Fruit fly (Drosophila melanogaster): Measurements from ENCODE around the gene gd.

The gd gene

DNA sequence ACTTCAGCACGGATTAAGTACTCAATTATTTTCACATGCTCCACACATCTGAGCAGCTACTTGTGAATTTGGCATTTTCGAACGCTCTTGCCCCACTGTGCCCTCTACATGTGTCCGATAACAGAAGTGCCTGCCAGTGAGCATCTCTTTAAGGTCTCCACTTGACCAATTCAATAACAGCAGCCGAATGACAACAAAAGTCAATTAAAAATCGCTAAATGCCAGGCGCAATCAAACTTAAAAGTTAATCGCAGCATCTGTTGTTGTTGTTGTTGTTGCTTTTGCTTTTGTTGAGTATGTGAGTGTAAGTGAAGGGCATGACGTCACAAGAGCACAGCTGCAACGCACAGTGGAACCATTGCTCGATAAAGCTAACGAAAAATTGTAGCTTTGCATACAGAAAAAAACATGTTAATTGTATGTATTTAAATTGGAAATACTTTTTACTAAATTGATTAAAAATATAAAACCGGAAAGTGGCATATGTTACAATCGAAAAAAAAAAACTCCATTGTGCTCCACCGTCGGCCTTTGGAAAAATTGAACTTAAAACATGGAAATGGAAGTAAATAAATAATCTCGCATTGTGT is 27.3 kb upstream of the gd start:
- TF ChIP-seq shn (GFP tag; optimal IDR thresholded peaks at IDR 0.05) (no peak), dimm (GFP tag; IDR thresholded peaks at IDR 0.05) (no peak), Rfx (GFP tag; IDR thresholded peaks at IDR 0.05) (peak; percentile 23), mam (GFP tag; optimal IDR thresholded peaks at IDR 0.05) (no peak), CG31224 (GFP tag; IDR thresholded peaks at IDR 0.05) (no peak), Trl (optimal IDR thresholded peaks at IDR 0.05) (no peak), Trl (GFP tag; optimal IDR thresholded peaks at IDR 0.05) (no peak), sim (GFP tag; IDR thresholded peaks at IDR 0.05) (no peak), CG6683 (GFP tag; optimal IDR thresholded peaks at IDR 0.05) (no peak), CG14050 (GFP tag; IDR thresholded peaks at IDR 0.05) (0 out of 3 replicates have a peak, but pooled peaks have one; percentile 9), dm (GFP tag; optimal IDR thresholded peaks at IDR 0.05) (no peak), HLH54F (GFP tag; optimal IDR thresholded peaks at IDR 0.05) (peak; percentile 18), CG6175 (GFP tag; IDR thresholded peaks at IDR 0.05) (no peak), HmgZ (tag; optimal IDR thresholded peaks at IDR 0.05) (peak; percentile 28), CG10959 (GFP tag; IDR thresholded peaks at IDR 0.05) (no peak), CG7556 (GFP tag; optimal IDR thresholded peaks at IDR 0.05) (no peak), dmrt11E (tag; optimal IDR thresholded peaks at IDR 0.05) (peak; percentile 7), Jarid2 (GFP tag; optimal IDR thresholded peaks at IDR 0.05) (no peak), CG16779 (GFP tag; IDR thresholded peaks at IDR 0.05) (no peak), CG7372 (GFP tag; IDR thresholded peaks at IDR 0.05) (no peak), CG9876 (GFP tag; optimal IDR thresholded peaks at IDR 0.05) (no peak), ci (GFP tag; IDR thresholded peaks at IDR 0.05) (peak; percentile 46; the same call in 1 of the 3 replicates), hbn (GFP tag; IDR thresholded peaks at IDR 0.05; ENCODE audit: partially characterized antibody) (peak; percentile 25; the same call in 1 of the 2 replicates), nerfin-2 (GFP tag; IDR thresholded peaks at IDR 0.05; ENCODE audit: partially characterized antibody) (no peak), psq (GFP tag; optimal IDR thresholded peaks at IDR 0.05) (no peak), sens (GFP tag) (peak; percentile 86), knrl (GFP tag; IDR thresholded peaks at IDR 0.05; ENCODE audit: partially characterized antibody) (no peak), ash1 (GFP tag; optimal IDR thresholded peaks at IDR 0.05) (no peak), Abd-B (GFP tag; optimal IDR thresholded peaks at IDR 0.05) (no peak), CG10462 (GFP tag; optimal IDR thresholded peaks at IDR 0.05) (no peak), tup (GFP tag; optimal IDR thresholded peaks at IDR 0.05) (no peak), NfI (GFP tag; optimal IDR thresholded peaks at IDR 0.05) (no peak), Eip74EF (GFP tag; optimal IDR thresholded peaks at IDR 0.05) (no peak), twi (tag; optimal IDR thresholded peaks at IDR 0.05) (no peak), CG12744 (GFP tag; optimal IDR thresholded peaks at IDR 0.05) (no peak), ssp (GFP tag; IDR thresholded peaks at IDR 0.05) (no peak), Pdp1 (GFP tag; optimal IDR thresholded peaks at IDR 0.05) (peak in 1 of 2 experiments; percentile 27), CG11398 (GFP tag; optimal IDR thresholded peaks at IDR 0.05) (no peak), Usf (GFP tag; optimal IDR thresholded peaks at IDR 0.05) (no peak), CG14710 (tag; optimal IDR thresholded peaks at IDR 0.05) (peak; percentile 15), H15 (GFP tag; IDR thresholded peaks at IDR 0.05) (0 out of 3 replicates have a peak, but pooled peaks have one; percentile 7), Ets65A (GFP tag) (peak; percentile 74), chm (GFP tag; IDR thresholded peaks at IDR 0.05) (no peak), Myb (GFP tag; optimal IDR thresholded peaks at IDR 0.05) (no peak), CG3847 (GFP tag; IDR thresholded peaks at IDR 0.05) (no peak), slou (GFP tag; optimal IDR thresholded peaks at IDR 0.05) (no peak), CG9215 (GFP tag; IDR thresholded peaks at IDR 0.05) (no peak), eve (GFP tag; optimal IDR thresholded peaks at IDR 0.05) (no peak), Xbp1 (GFP tag; optimal IDR thresholded peaks at IDR 0.05) (peak; percentile 36), CG1233 (GFP tag; optimal IDR thresholded peaks at IDR 0.05) (no peak), lbe (GFP tag; optimal IDR thresholded peaks at IDR 0.05) (peak; percentile 9), Gsc (GFP tag; IDR thresholded peaks at IDR 0.05) (no peak)
